Fruit fly (Drosophila melanogaster) whole organism, embryonic: Measurements from ENCODE around the gene CG42726.

ENCODE experiments used
- CG10321 ChIP-seq: fragments of 200-800 bp; sonication (Bioruptor generic); IDR thresholded peaks from 2 replicates; pipeline ENCODE4 v1.3.6; 2022; ENCODE audit warnings: missing biosample characterization, missing genetic modification characterization
- CG10959 ChIP-seq: fragments of 200-800 bp; sonication (Bioruptor generic); IDR thresholded peaks from 2 replicates; pipeline ENCODE4 v1.3.6; 2022; ENCODE audit warnings: missing biosample characterization, missing genetic modification characterization
- CG17385 ChIP-seq: fragments of 200-800 bp; sonication (Bioruptor generic); optimal IDR thresholded peaks from 3 replicates; lab custom pipeline; 2018; ENCODE audit warnings: missing biosample characterization, mild to moderate bottlenecking, missing genetic modification characterization
- CG18476 ChIP-seq: fragments of 200-800 bp; sonication (Bioruptor generic); optimal IDR thresholded peaks from 2 replicates; lab custom pipeline; 2016; ENCODE audit warnings: missing biosample characterization, mild to moderate bottlenecking, missing genetic modification characterization
- CG4707 ChIP-seq: fragments of 200-800 bp; sonication (Bioruptor generic); optimal IDR thresholded peaks from 2 replicates; lab custom pipeline; 2018; ENCODE audit warnings: missing biosample characterization, mild to moderate bottlenecking, missing genetic modification characterization, moderate library complexity
- CG4820 ChIP-seq: fragments of 200-800 bp; sonication (Bioruptor generic); optimal IDR thresholded peaks from 3 replicates; lab custom pipeline; 2016; ENCODE audit warnings: missing biosample characterization, missing genetic modification characterization
- CG6175 ChIP-seq: fragments of 200-800 bp; sonication (Bioruptor generic); IDR thresholded peaks from 3 replicates; pipeline ENCODE4 v1.3.6; 2022; ENCODE audit warnings: missing biosample characterization, missing genetic modification characterization
- CG6791 ChIP-seq: fragments of 200-800 bp; sonication (Bioruptor generic); IDR thresholded peaks from 3 replicates; pipeline ENCODE4 v1.3.6; 2022; ENCODE audit warnings: missing biosample characterization, missing genetic modification characterization; ENCODE audit not compliant: partially characterized antibody
- CG7357 ChIP-seq: fragments of 200-800 bp; sonication (Bioruptor generic); IDR thresholded peaks from 3 replicates; pipeline ENCODE4 v1.3.6; 2022; ENCODE audit warnings: missing biosample characterization, missing genetic modification characterization
- CG8359 ChIP-seq: fragments of 200-800 bp; sonication (Bioruptor generic); optimal IDR thresholded peaks from 2 replicates; lab custom pipeline; 2017; ENCODE audit warnings: missing biosample characterization, mild to moderate bottlenecking, missing genetic modification characterization, borderline replicate concordance
- CG8478 ChIP-seq: fragments of >200 bp; optimal IDR thresholded peaks from 2 replicates; lab custom pipeline; 2018
- Hmr ChIP-seq: fragments of 200-800 bp; sonication (Bioruptor generic); optimal IDR thresholded peaks from 3 replicates; lab custom pipeline; 2017; ENCODE audit warnings: mild to moderate bottlenecking, missing biosample characterization, missing genetic modification reagents, missing genetic modification characterization
- Hr51 ChIP-seq, 2 experiments: fragments of 200-800 bp; sonication (Bioruptor generic); optimal IDR thresholded peaks; 2 replicates in 1 of 2; 3 replicates in 1 of 2; lab custom pipeline; 2016 to 2018; ENCODE audit warnings: missing biosample characterization in 2 of 2, missing genetic modification characterization in 2 of 2, mild to moderate bottlenecking in 1 of 2, moderate library complexity in 1 of 2
- Hr78 ChIP-seq, 2 experiments: fragments of 200-800 bp in 1 of 2; fragments of >200 bp in 1 of 2; sonication (Bioruptor generic) in 1 of 2; optimal IDR thresholded peaks; 2 replicates each; lab custom pipeline; 2017 to 2019; ENCODE audit warnings: missing biosample characterization in 2 of 2, missing genetic modification characterization in 2 of 2, mild to moderate bottlenecking in 1 of 2, moderate library complexity in 1 of 2
- Hsf ChIP-seq: fragments of 200-800 bp; sonication (Bioruptor generic); optimal IDR thresholded peaks from 3 replicates; lab custom pipeline; 2016; ENCODE audit warnings: missing biosample characterization, missing genetic modification characterization
- Jarid2 ChIP-seq: fragments of 200-800 bp; sonication (Bioruptor generic); optimal IDR thresholded peaks from 3 replicates; lab custom pipeline; 2017; ENCODE audit warnings: mild to moderate bottlenecking, missing biosample characterization, missing genetic modification reagents, missing genetic modification characterization
- MBD-R2 ChIP-seq: fragments of 200-800 bp; sonication (Bioruptor generic); IDR thresholded peaks from 2 replicates; pipeline ENCODE4 v1.3.6; 2022; ENCODE audit warnings: missing biosample characterization, missing genetic modification characterization
- Med ChIP-seq: fragments of 200-800 bp; sonication (Bioruptor generic); peaks from one replicate; lab custom pipeline; 2016; ENCODE audit warnings: missing biosample characterization, missing genetic modification characterization, mild to moderate bottlenecking, inconsistent platforms, moderate library complexity
- Ptx1 ChIP-seq: fragments of 200-800 bp; sonication (Bioruptor generic); IDR thresholded peaks from 2 replicates; pipeline ENCODE4 v1.3.6; 2022; ENCODE audit warnings: missing biosample characterization, missing genetic modification characterization
- Ravus ChIP-seq: fragments of 200-800 bp; sonication (Bioruptor generic); IDR thresholded peaks from 2 replicates; pipeline ENCODE4 v1.3.6; 2022; ENCODE audit warnings: missing biosample characterization, missing genetic modification characterization
- Scr ChIP-seq: fragments of 200-800 bp; sonication (Bioruptor generic); IDR thresholded peaks from 2 replicates; pipeline ENCODE4 v1.3.6; 2022; ENCODE audit warnings: missing biosample characterization, missing genetic modification characterization; ENCODE audit not compliant: partially characterized antibody
- Taf1 ChIP-seq: fragments of 200-800 bp; sonication (Bioruptor generic); IDR thresholded peaks from 2 replicates; pipeline ENCODE4 v1.3.6; 2022; ENCODE audit warnings: missing biosample characterization, missing genetic modification characterization
- Xbp1 ChIP-seq: fragments of 200-800 bp; sonication (Bioruptor generic); optimal IDR thresholded peaks from 3 replicates; lab custom pipeline; 2016; ENCODE audit warnings: missing biosample characterization, mild to moderate bottlenecking, missing genetic modification characterization
- az2 ChIP-seq: fragments of 200-800 bp; sonication (Bioruptor generic); optimal IDR thresholded peaks from 3 replicates; lab custom pipeline; 2016; ENCODE audit warnings: missing biosample characterization, missing genetic modification characterization
- cad ChIP-seq: fragments of >200 bp; optimal IDR thresholded peaks from 2 replicates; lab custom pipeline; 2017; ENCODE audit warnings: missing biosample characterization, missing genetic modification characterization
- cas ChIP-seq: fragments of 200-800 bp; sonication (Bioruptor generic); IDR thresholded peaks from 2 replicates; pipeline ENCODE4 v1.3.6; 2022; ENCODE audit warnings: missing biosample characterization, missing genetic modification characterization
- ci ChIP-seq: fragments of 200-800 bp; sonication (Bioruptor generic); IDR thresholded peaks from 3 replicates; pipeline ENCODE4 v1.3.6; 2022; ENCODE audit warnings: missing biosample characterization, missing genetic modification characterization
- corto ChIP-seq: fragments of 200-800 bp; sonication (Bioruptor generic); optimal IDR thresholded peaks from 2 replicates; lab custom pipeline; 2016; ENCODE audit warnings: missing biosample characterization, mild to moderate bottlenecking, missing genetic modification characterization, moderate library complexity
- crc ChIP-seq: fragments of 200-800 bp; sonication (Bioruptor generic); optimal IDR thresholded peaks from 2 replicates; lab custom pipeline; 2016; ENCODE audit warnings: missing biosample characterization, missing genetic modification characterization
- crol ChIP-seq: fragments of 200-800 bp; sonication (Bioruptor generic); IDR thresholded peaks from 2 replicates; pipeline ENCODE4 v1.3.6; 2022; ENCODE audit warnings: missing biosample characterization, missing genetic modification characterization
- danr ChIP-seq: fragments of 200-800 bp; sonication (Bioruptor generic); IDR thresholded peaks from 2 replicates; pipeline ENCODE4 v1.3.6; 2022; ENCODE audit warnings: missing biosample characterization, missing genetic modification characterization
- dysf ChIP-seq: fragments of 200-800 bp; sonication (Bioruptor generic); IDR thresholded peaks from 3 replicates; pipeline ENCODE4 v1.3.6; 2022; ENCODE audit warnings: missing biosample characterization, missing genetic modification characterization
- fd96Cb ChIP-seq: fragments of 200-800 bp; sonication (Bioruptor generic); optimal IDR thresholded peaks from 2 replicates; lab custom pipeline; 2018; ENCODE audit warnings: missing biosample characterization, mild to moderate bottlenecking, missing genetic modification characterization, moderate library complexity
- gro ChIP-seq: fragments of 200-800 bp; sonication (Bioruptor generic); optimal IDR thresholded peaks from 2 replicates; lab custom pipeline; 2016; ENCODE audit warnings: missing biosample characterization, missing genetic modification characterization
- oc ChIP-seq: fragments of 200-800 bp; sonication (Bioruptor generic); optimal IDR thresholded peaks from 2 replicates; lab custom pipeline; 2018; ENCODE audit warnings: missing biosample characterization, mild to moderate bottlenecking, missing genetic modification characterization, moderate library complexity
- onecut ChIP-seq: fragments of 200-800 bp; sonication (Bioruptor generic); IDR thresholded peaks from 2 replicates; pipeline ENCODE4 v1.3.6; 2022; ENCODE audit warnings: missing biosample characterization, missing genetic modification characterization
- phol ChIP-seq: fragments of 200-800 bp; sonication (Bioruptor generic); optimal IDR thresholded peaks from 3 replicates; lab custom pipeline; 2018; ENCODE audit warnings: missing biosample characterization, mild to moderate bottlenecking, missing genetic modification characterization, moderate library complexity
- repo ChIP-seq: fragments of 200-800 bp; sonication (Bioruptor generic); optimal IDR thresholded peaks from 2 replicates; lab custom pipeline; 2016; ENCODE audit warnings: missing biosample characterization, missing genetic modification characterization
- schlank ChIP-seq: fragments of 200-800 bp; sonication (Bioruptor generic); optimal IDR thresholded peaks from 2 replicates; lab custom pipeline; 2018; ENCODE audit warnings: missing biosample characterization, mild to moderate bottlenecking, missing genetic modification characterization
- sisA ChIP-seq: fragments of 200-800 bp; sonication (Bioruptor generic); IDR thresholded peaks from 2 replicates; pipeline ENCODE4 v1.3.6; 2022; ENCODE audit warnings: missing biosample characterization, missing genetic modification characterization
- tio ChIP-seq: fragments of 200-800 bp; sonication (Bioruptor generic); optimal IDR thresholded peaks from 2 replicates; lab custom pipeline; 2017; ENCODE audit warnings: missing biosample characterization, missing genetic modification characterization, inconsistent platforms
- wor ChIP-seq: fragments of 200-800 bp; sonication (Bioruptor generic); IDR thresholded peaks from 2 replicates; pipeline ENCODE4 v1.3.6; 2022; ENCODE audit warnings: missing biosample characterization, missing genetic modification characterization

Gene CG42726

DNA sequence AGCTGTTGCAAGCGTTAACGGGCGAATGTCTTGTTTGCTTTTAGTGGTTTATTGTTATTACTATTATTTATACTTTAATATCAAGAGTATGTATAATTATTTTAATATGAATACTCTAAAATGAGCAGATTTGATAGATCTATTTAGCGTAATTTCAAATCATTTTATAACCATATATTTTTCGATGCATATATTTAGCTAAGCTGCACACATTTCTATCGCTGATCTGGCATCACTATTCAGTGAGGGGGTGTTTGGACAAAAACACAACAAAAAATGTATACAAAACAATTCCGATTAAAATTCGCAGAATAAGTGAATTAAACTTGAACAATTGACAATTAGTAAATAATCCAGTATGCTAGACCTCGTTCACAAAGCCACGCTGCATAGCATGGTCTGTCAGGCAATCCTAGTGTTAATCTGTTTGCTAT lies 3.2 kb downstream of the CG42726 start, which contains the start of the genes Trs33 and Tmtc4 (continued):
- TF ChIP-seq Ptx1 (0 out of 2 replicates have a peak, but pooled peaks have one; percentile 33), crc (GFP tag; lab: Kevin White, UChicago) (no peak), Xbp1 (GFP tag; lab: Kevin White, UChicago) (peak; percentile 27), CG17385 (GFP tag; lab: Kevin White, UChicago) (peak; percentile 44), Jarid2 (GFP tag; lab: Kevin White, UChicago) (no peak), Ravus (GFP tag; lab: Robert Waterston, UW) (no peak), danr (GFP tag; lab: Robert Waterston, UW) (no peak), CG10321 (GFP tag; lab: Robert Waterston, UW) (no peak), CG18476 (GFP tag; lab: Kevin White, UChicago) (no peak), Scr (GFP tag; lab: Robert Waterston, UW) (peak; percentile 33; the same call in 1 of the 2 replicates), crol (GFP tag; lab: Robert Waterston, UW) (peak; percentile 27; the same call in 1 of the 2 replicates), cas (GFP tag; lab: Robert Waterston, UW) (no peak), sisA (no peak), oc (tag; lab: Kevin White, UChicago) (peak; percentile 46), CG7357 (GFP tag; lab: Robert Waterston, UW) (no peak), tio (GFP tag; lab: Kevin White, UChicago) (no peak), fd96Cb (tag; lab: Kevin White, UChicago) (no peak), CG8478 (lab: Kevin White, UChicago) (no peak), CG4820 (GFP tag; lab: Kevin White, UChicago) (no peak), Med (GFP tag; lab: Kevin White, UChicago) (peak; percentile 76), corto (no peak), schlank (no peak), CG4707 (GFP tag; lab: Kevin White, UChicago) (no peak), repo (GFP tag; lab: Kevin White, UChicago) (no peak), Hr78 (GFP tag; optimal IDR thresholded peaks at IDR 0.05; lab: Kevin White, UChicago) (no peak), dysf (GFP tag; lab: Robert Waterston, UW) (no peak), Taf1 (GFP tag; lab: Robert Waterston, UW) (no peak), wor (GFP tag; lab: Robert Waterston, UW) (no peak), CG6175 (GFP tag; lab: Robert Waterston, UW) (no peak), phol (peak; percentile 38), onecut (no peak), az2 (GFP tag; lab: Kevin White, UChicago) (peak; percentile 22), Hsf (GFP tag; lab: Kevin White, UChicago) (peak; percentile 21), Hmr (GFP tag; lab: Kevin White, UChicago) (peak; percentile 30), ci (no peak), MBD-R2 (peak; percentile 93), Hr51 (GFP tag; optimal IDR thresholded peaks at IDR 0.05; lab: Kevin White, UChicago) (no peak), cad (GFP tag; lab: Kevin White, UChicago) (no peak), gro (no peak), CG10959 (GFP tag; lab: Robert Waterston, UW) (no peak), CG8359 (GFP tag; lab: Kevin White, UChicago) (no peak), CG6791 (GFP tag; lab: Robert Waterston, UW) (no peak)
